Worm (Caenorhabditis elegans) whole organism, mixed stage, embryonic: ENCODE results near the gene R07C12.1.
"Not testable (repeated sequence)": the region's sequence is repeated elsewhere in the genome, so short reads cannot be mapped to it uniquely, and the experiment has no call there.

Experiments
- M03D4.4 ChIP-seq: sonication (generic microtip); optimal IDR thresholded peaks from 2 replicates; lab custom pipeline; 2017; ENCODE audit warnings: mild to moderate bottlenecking, missing genetic modification characterization, missing compliant biosample characterization
- bed-3 ChIP-seq: fragments of 200-800 bp; sonication (Bioruptor generic); optimal IDR thresholded peaks from 3 replicates; lab custom pipeline; 2018; ENCODE audit warnings: mild to moderate bottlenecking, missing genetic modification characterization, moderate library complexity, missing compliant biosample characterization
- blmp-1 ChIP-seq: fragments of 150-350 bp; optimal IDR thresholded peaks from 2 replicates; lab custom pipeline; 2014; ENCODE audit warnings: missing biosample characterization, missing genetic modification characterization
- ceh-39 ChIP-seq: fragments of 150-350 bp; optimal IDR thresholded peaks from 2 replicates; lab custom pipeline; 2014; ENCODE audit warnings: missing biosample characterization, missing genetic modification characterization
- ces-1 ChIP-seq: fragments of 150-350 bp; optimal IDR thresholded peaks from 2 replicates; lab custom pipeline; 2014; ENCODE audit warnings: missing biosample characterization, missing genetic modification reagents, missing genetic modification characterization
- cnd-1 ChIP-seq: fragments of 200-800 bp; sonication (Bioruptor generic); optimal IDR thresholded peaks from 2 replicates; lab custom pipeline; 2018; ENCODE audit warnings: mild to moderate bottlenecking, missing genetic modification characterization, missing compliant biosample characterization
- drap-1 ChIP-seq: fragments of 200-800 bp; sonication (Bioruptor generic); optimal IDR thresholded peaks from 3 replicates; lab custom pipeline; 2018; ENCODE audit warnings: mild to moderate bottlenecking, missing genetic modification characterization, missing compliant biosample characterization
- elt-1 ChIP-seq: sonication (generic microtip); optimal IDR thresholded peaks from 2 replicates; lab custom pipeline; 2017; ENCODE audit warnings: missing genetic modification characterization, mild to moderate bottlenecking, missing compliant biosample characterization, antibody characterized with exemption, moderate library complexity, borderline replicate concordance; ENCODE audit not compliant: insufficient read depth
- elt-3 ChIP-seq: fragments of 150-350 bp; optimal IDR thresholded peaks from 2 replicates; lab custom pipeline; 2014; ENCODE audit warnings: missing biosample characterization, missing genetic modification characterization
- flh-1 ChIP-seq: fragments of 200-800 bp; sonication (Bioruptor generic); optimal IDR thresholded peaks from 2 replicates; lab custom pipeline; 2018; ENCODE audit warnings: mild to moderate bottlenecking, missing genetic modification characterization, moderate library complexity, missing compliant biosample characterization
- ham-2 ChIP-seq: fragments of 200-800 bp; sonication (Bioruptor generic); optimal IDR thresholded peaks from 2 replicates; lab custom pipeline; 2018; ENCODE audit warnings: mild to moderate bottlenecking, missing genetic modification characterization, missing compliant biosample characterization
- hlh-1 ChIP-seq: fragments of 150-350 bp; optimal IDR thresholded peaks from 2 replicates; lab custom pipeline; 2014; ENCODE audit warnings: missing biosample characterization, missing genetic modification reagents, missing genetic modification characterization
- lin-13 ChIP-seq: fragments of 150-350 bp; optimal IDR thresholded peaks from 2 replicates; lab custom pipeline; 2014; ENCODE audit warnings: missing biosample characterization, missing genetic modification characterization
- lin-32 ChIP-seq: fragments of 200-800 bp; sonication (Bioruptor generic); optimal IDR thresholded peaks from 2 replicates; lab custom pipeline; 2018; ENCODE audit warnings: mild to moderate bottlenecking, missing genetic modification characterization, missing compliant biosample characterization
- lsy-2 ChIP-seq: fragments of 150-350 bp; optimal IDR thresholded peaks from 2 replicates; lab custom pipeline; 2014; ENCODE audit warnings: missing biosample characterization, missing genetic modification characterization
- mab-5 ChIP-seq: fragments of 150-350 bp; optimal IDR thresholded peaks from 2 replicates; lab custom pipeline; 2014; ENCODE audit warnings: missing biosample characterization, missing genetic modification characterization
- mep-1 ChIP-seq: fragments of 150-350 bp; optimal IDR thresholded peaks from 2 replicates; lab custom pipeline; 2017; ENCODE audit warnings: missing biosample characterization, missing genetic modification reagents, missing genetic modification characterization, inconsistent platforms
- mls-2 ChIP-seq: sonication (generic microtip); optimal IDR thresholded peaks from 2 replicates; lab custom pipeline; 2016; ENCODE audit warnings: mild to moderate bottlenecking, missing genetic modification characterization, moderate library complexity, missing compliant biosample characterization
- nhr-12 ChIP-seq: fragments of 150-350 bp; optimal IDR thresholded peaks from 2 replicates; lab custom pipeline; 2014; ENCODE audit warnings: missing biosample characterization, missing genetic modification characterization
- nhr-2 ChIP-seq: fragments of 150-350 bp; optimal IDR thresholded peaks from 2 replicates; lab custom pipeline; 2014; ENCODE audit warnings: missing biosample characterization, missing genetic modification characterization
- nhr-237 ChIP-seq: fragments of 150-350 bp; optimal IDR thresholded peaks from 2 replicates; lab custom pipeline; 2014; ENCODE audit warnings: missing biosample characterization, missing genetic modification characterization
- pha-4 ChIP-seq: fragments of 150-350 bp; optimal IDR thresholded peaks from 2 replicates; lab custom pipeline; 2018; ENCODE audit warnings: missing biosample characterization, missing genetic modification reagents, missing genetic modification characterization
- sem-2 ChIP-seq: fragments of 200-800 bp; sonication (Bioruptor generic); optimal IDR thresholded peaks from 2 replicates; lab custom pipeline; 2018; ENCODE audit warnings: mild to moderate bottlenecking, missing genetic modification characterization, missing compliant biosample characterization
- snpc-4 ChIP-seq: fragments of 150-350 bp; optimal IDR thresholded peaks from 2 replicates; lab custom pipeline; 2014; ENCODE audit warnings: missing biosample characterization, missing genetic modification characterization
- sptf-1 ChIP-seq: sonication (generic microtip); optimal IDR thresholded peaks from 2 replicates; lab custom pipeline; 2017; ENCODE audit warnings: mild to moderate bottlenecking, missing genetic modification characterization, moderate library complexity, missing compliant biosample characterization
- tbx-8 ChIP-seq: fragments of 200-800 bp; sonication (Bioruptor generic); optimal IDR thresholded peaks from 2 replicates; lab custom pipeline; 2018; ENCODE audit warnings: mild to moderate bottlenecking, missing genetic modification characterization, moderate library complexity, missing compliant biosample characterization
- unc-120 ChIP-seq: sonication (generic microtip); optimal IDR thresholded peaks from 2 replicates; lab custom pipeline; 2017; ENCODE audit warnings: missing genetic modification characterization, missing compliant biosample characterization; ENCODE audit not compliant: poor library complexity, severe bottlenecking
- unc-39 ChIP-seq: fragments of 150-350 bp; optimal IDR thresholded peaks from 2 replicates; lab custom pipeline; 2014; ENCODE audit warnings: missing biosample characterization, missing genetic modification characterization
- unc-62 ChIP-seq: fragments of 150-350 bp; optimal IDR thresholded peaks from 2 replicates; lab custom pipeline; 2014; ENCODE audit warnings: missing biosample characterization, missing genetic modification reagents, missing genetic modification characterization
- ztf-11 ChIP-seq: fragments of 150-350 bp; optimal IDR thresholded peaks from 2 replicates; lab custom pipeline; 2014; ENCODE audit warnings: missing biosample characterization, missing genetic modification characterization

Gene R07C12.1

ce11 chrIV:4142986-4143385 lies 9.3 kb upstream of the R07C12.1 start, which contains the start of gene F49F1.12:
Gene F49F1.12 (minus strand): TSS chrIV:4143086.
- TF ChIP-seq tbx-8 (GFP tag; lab: Kevin White, UChicago); nhr-2; M03D4.4 (tag; lab: Kevin White, UChicago): not testable (repeated sequence)

ce11 chrIV:4144784-4145183 lies 7.5 kb upstream of the R07C12.1 start, which contains the start of gene R07C12.3:
Gene R07C12.3 (plus strand): TSS chrIV:4145084.
- TF ChIP-seq ham-2 (GFP tag; lab: Kevin White, UChicago) (no peak), cnd-1 (tag; lab: Kevin White, UChicago) (no peak), nhr-12 (tag; lab: Kevin White, UChicago) (no peak), snpc-4 (tag; lab: Kevin White, UChicago) (no peak), bed-3 (no peak), unc-39 (no peak), mep-1 (tag; lab: Kevin White, UChicago) (no peak), nhr-237 (tag; lab: Kevin White, UChicago) (no peak), flh-1 (GFP tag; lab: Kevin White, UChicago) (no peak), lsy-2 (tag; lab: Kevin White, UChicago) (no peak), tbx-8 (GFP tag; lab: Kevin White, UChicago) (no peak), elt-3 (tag; lab: Kevin White, UChicago) (no peak), sem-2 (no peak), elt-1 (no peak)

ce11 chrIV:4147891-4148290 lies 4.4 kb upstream of the R07C12.1 start:
- no peak for TF ChIP-seq sem-2
- TF ChIP-seq ztf-11 (tag; lab: Kevin White, UChicago) = no peak
- no peak for TF ChIP-seq nhr-12 (tag; lab: Kevin White, UChicago)
- no peak for TF ChIP-seq lin-32
- TF ChIP-seq unc-120 (tag; lab: Kevin White, UChicago) = no peak
- no peak for TF ChIP-seq flh-1 (GFP tag; lab: Kevin White, UChicago)
- TF ChIP-seq hlh-1 (tag; lab: Kevin White, UChicago) = no peak
- TF ChIP-seq mab-5 = no peak
- TF ChIP-seq pha-4 (tag; lab: Kevin White, UChicago) = no peak
- no peak for TF ChIP-seq ces-1 (GFP tag; lab: Kevin White, UChicago)
- TF ChIP-seq, all 35 proteins: peak for 0

DNA sequence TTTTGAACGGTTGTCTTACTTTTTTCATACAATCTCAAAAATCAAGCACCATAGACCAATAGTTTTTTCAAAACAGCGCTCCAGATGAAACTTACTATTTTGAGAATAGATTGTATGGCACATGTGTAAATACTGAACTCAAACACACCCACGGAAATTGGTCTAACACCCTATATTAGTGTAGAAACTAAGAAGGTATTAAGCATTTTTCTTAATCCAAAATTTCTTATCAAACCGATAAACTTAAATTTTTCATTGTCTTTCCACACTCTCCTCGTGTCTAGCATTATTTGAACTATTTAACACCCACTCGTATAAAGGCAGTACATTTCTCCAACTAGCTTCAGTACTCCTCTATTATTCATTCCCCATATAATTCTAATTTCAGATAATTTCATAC lies 2.1 kb upstream of the R07C12.1 start:
- TF ChIP-seq unc-62 = no peak

ce11 chrIV:4154641-4155040 lies 2.4 kb downstream of the R07C12.1 start, which contains the start of gene K08D10.14:
Gene K08D10.14 (plus strand): TSS chrIV:4154941.
- no peak for TF ChIP-seq drap-1 (GFP tag; lab: Kevin White, UChicago)
- no peak for TF ChIP-seq mls-2 (tag; lab: Kevin White, UChicago)
- TF ChIP-seq lin-13 (tag; lab: Kevin White, UChicago) = no peak
- TF ChIP-seq sem-2 = no peak
- no peak for TF ChIP-seq unc-120 (tag; lab: Kevin White, UChicago)
- TF ChIP-seq, all 35 proteins: peak for 0

DNA sequence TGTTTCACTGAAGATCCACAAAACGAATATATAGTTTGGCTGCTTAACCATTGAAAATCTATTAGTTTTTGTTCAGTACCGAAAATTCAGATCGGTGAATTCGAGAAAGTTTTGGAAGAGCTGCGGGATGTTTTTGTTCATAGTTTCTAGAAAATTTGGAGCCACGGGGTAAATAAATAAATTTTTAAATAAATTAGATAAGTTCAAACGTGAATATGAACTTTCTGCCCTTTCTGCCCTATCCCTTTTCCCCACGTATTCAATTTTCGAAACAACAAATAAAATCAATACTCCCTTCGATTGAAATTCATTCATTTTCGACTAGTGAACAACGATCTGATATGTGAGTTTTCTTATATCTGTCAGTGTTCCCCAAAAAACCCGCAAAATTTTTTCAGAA lies 9.9 kb downstream of the R07C12.1 start, which contains the start of gene scrm-5:
Gene scrm-5 (plus strand): TSS at position 301 of the 400 bp plus-strand sequence.
- no peak for TF ChIP-seq nhr-12 (tag; lab: Kevin White, UChicago)
- no peak for TF ChIP-seq cnd-1 (tag; lab: Kevin White, UChicago)
- no peak for TF ChIP-seq ceh-39 (tag; lab: Kevin White, UChicago)
- TF ChIP-seq ztf-11 (tag; lab: Kevin White, UChicago) = no peak
- TF ChIP-seq ham-2 (GFP tag; lab: Kevin White, UChicago) = no peak
- no peak for TF ChIP-seq blmp-1 (tag; lab: Kevin White, UChicago)
- no peak for TF ChIP-seq nhr-2

DNA sequence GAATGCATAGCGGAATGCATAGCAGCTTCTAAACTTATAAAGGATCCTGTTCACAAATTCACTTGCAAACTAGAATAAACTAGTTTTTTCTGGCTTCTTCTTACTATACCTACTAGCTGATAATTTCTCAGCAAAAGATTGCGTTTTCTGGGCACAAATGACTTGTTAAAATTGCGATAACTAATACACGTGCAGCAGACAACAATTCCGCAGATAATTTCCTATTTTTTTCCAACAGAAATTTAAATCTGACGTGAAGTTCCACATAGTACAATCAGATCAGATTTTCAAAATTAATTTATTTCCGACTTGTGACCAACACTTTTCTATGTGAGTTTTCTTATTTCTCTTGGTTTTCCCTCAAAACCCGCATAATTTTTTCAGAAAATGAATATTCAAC lies 12.1 kb downstream of the R07C12.1 start, which contains the start of gene scrm-8:
Gene scrm-8 (plus strand): TSS at position 301 of the 400 bp plus-strand sequence.
- TF ChIP-seq sem-2 (no peak), sptf-1 (tag; lab: Kevin White, UChicago) (no peak), mep-1 (tag; lab: Kevin White, UChicago) (no peak)
